Worm (Caenorhabditis elegans) whole organism, mixed stage, embryonic: ENCODE results near the gene abch-1.

Experiments
- M03D4.4 ChIP-seq: sonication (generic microtip); optimal IDR thresholded peaks from 2 replicates; lab custom pipeline; 2017; ENCODE audit warnings: mild to moderate bottlenecking, missing genetic modification characterization, missing compliant biosample characterization
- bed-3 ChIP-seq: fragments of 200-800 bp; sonication (Bioruptor generic); optimal IDR thresholded peaks from 3 replicates; lab custom pipeline; 2018; ENCODE audit warnings: mild to moderate bottlenecking, missing genetic modification characterization, moderate library complexity, missing compliant biosample characterization
- blmp-1 ChIP-seq: fragments of 150-350 bp; optimal IDR thresholded peaks from 2 replicates; lab custom pipeline; 2014; ENCODE audit warnings: missing biosample characterization, missing genetic modification characterization
- ceh-39 ChIP-seq: fragments of 150-350 bp; optimal IDR thresholded peaks from 2 replicates; lab custom pipeline; 2014; ENCODE audit warnings: missing biosample characterization, missing genetic modification characterization
- ceh-43 ChIP-seq: fragments of 200-800 bp; sonication (Bioruptor generic); optimal IDR thresholded peaks from 2 replicates; lab custom pipeline; 2018; ENCODE audit warnings: mild to moderate bottlenecking, missing genetic modification characterization, moderate library complexity, missing compliant biosample characterization
- ceh-83 ChIP-seq: fragments of 200-800 bp; sonication (Bioruptor generic); optimal IDR thresholded peaks from 2 replicates; lab custom pipeline; 2018; ENCODE audit warnings: mild to moderate bottlenecking, missing genetic modification characterization, missing compliant biosample characterization
- ces-1 ChIP-seq: fragments of 150-350 bp; optimal IDR thresholded peaks from 2 replicates; lab custom pipeline; 2014; ENCODE audit warnings: missing biosample characterization, missing genetic modification reagents, missing genetic modification characterization
- cnd-1 ChIP-seq: fragments of 200-800 bp; sonication (Bioruptor generic); optimal IDR thresholded peaks from 2 replicates; lab custom pipeline; 2018; ENCODE audit warnings: mild to moderate bottlenecking, missing genetic modification characterization, missing compliant biosample characterization
- drap-1 ChIP-seq: fragments of 200-800 bp; sonication (Bioruptor generic); optimal IDR thresholded peaks from 3 replicates; lab custom pipeline; 2018; ENCODE audit warnings: mild to moderate bottlenecking, missing genetic modification characterization, missing compliant biosample characterization
- elt-1 ChIP-seq: sonication (generic microtip); optimal IDR thresholded peaks from 2 replicates; lab custom pipeline; 2017; ENCODE audit warnings: missing genetic modification characterization, mild to moderate bottlenecking, missing compliant biosample characterization, antibody characterized with exemption, moderate library complexity, borderline replicate concordance; ENCODE audit not compliant: insufficient read depth
- elt-3 ChIP-seq: fragments of 150-350 bp; optimal IDR thresholded peaks from 2 replicates; lab custom pipeline; 2014; ENCODE audit warnings: missing biosample characterization, missing genetic modification characterization
- flh-1 ChIP-seq: fragments of 200-800 bp; sonication (Bioruptor generic); optimal IDR thresholded peaks from 2 replicates; lab custom pipeline; 2018; ENCODE audit warnings: mild to moderate bottlenecking, missing genetic modification characterization, moderate library complexity, missing compliant biosample characterization
- ham-2 ChIP-seq: fragments of 200-800 bp; sonication (Bioruptor generic); optimal IDR thresholded peaks from 2 replicates; lab custom pipeline; 2018; ENCODE audit warnings: mild to moderate bottlenecking, missing genetic modification characterization, missing compliant biosample characterization
- hlh-1 ChIP-seq: fragments of 150-350 bp; optimal IDR thresholded peaks from 2 replicates; lab custom pipeline; 2014; ENCODE audit warnings: missing biosample characterization, missing genetic modification reagents, missing genetic modification characterization
- lin-13 ChIP-seq: fragments of 150-350 bp; optimal IDR thresholded peaks from 2 replicates; lab custom pipeline; 2014; ENCODE audit warnings: missing biosample characterization, missing genetic modification characterization
- lin-32 ChIP-seq: fragments of 200-800 bp; sonication (Bioruptor generic); optimal IDR thresholded peaks from 2 replicates; lab custom pipeline; 2018; ENCODE audit warnings: mild to moderate bottlenecking, missing genetic modification characterization, missing compliant biosample characterization
- lsy-2 ChIP-seq: fragments of 150-350 bp; optimal IDR thresholded peaks from 2 replicates; lab custom pipeline; 2014; ENCODE audit warnings: missing biosample characterization, missing genetic modification characterization
- mab-5 ChIP-seq: fragments of 150-350 bp; optimal IDR thresholded peaks from 2 replicates; lab custom pipeline; 2014; ENCODE audit warnings: missing biosample characterization, missing genetic modification characterization
- mep-1 ChIP-seq: fragments of 150-350 bp; optimal IDR thresholded peaks from 2 replicates; lab custom pipeline; 2017; ENCODE audit warnings: missing biosample characterization, missing genetic modification reagents, missing genetic modification characterization, inconsistent platforms
- mls-2 ChIP-seq: sonication (generic microtip); optimal IDR thresholded peaks from 2 replicates; lab custom pipeline; 2016; ENCODE audit warnings: mild to moderate bottlenecking, missing genetic modification characterization, moderate library complexity, missing compliant biosample characterization
- nhr-12 ChIP-seq: fragments of 150-350 bp; optimal IDR thresholded peaks from 2 replicates; lab custom pipeline; 2014; ENCODE audit warnings: missing biosample characterization, missing genetic modification characterization
- nhr-2 ChIP-seq: fragments of 150-350 bp; optimal IDR thresholded peaks from 2 replicates; lab custom pipeline; 2014; ENCODE audit warnings: missing biosample characterization, missing genetic modification characterization
- nhr-237 ChIP-seq: fragments of 150-350 bp; optimal IDR thresholded peaks from 2 replicates; lab custom pipeline; 2014; ENCODE audit warnings: missing biosample characterization, missing genetic modification characterization
- nhr-28 ChIP-seq: fragments of 150-350 bp; optimal IDR thresholded peaks from 2 replicates; lab custom pipeline; 2014; ENCODE audit warnings: missing biosample characterization, missing genetic modification characterization
- nhr-76 ChIP-seq: sonication (generic microtip); optimal IDR thresholded peaks from 2 replicates; lab custom pipeline; 2017; ENCODE audit warnings: missing biosample characterization, missing genetic modification characterization
- pha-4 ChIP-seq: fragments of 150-350 bp; optimal IDR thresholded peaks from 2 replicates; lab custom pipeline; 2018; ENCODE audit warnings: missing biosample characterization, missing genetic modification reagents, missing genetic modification characterization
- sem-2 ChIP-seq: fragments of 200-800 bp; sonication (Bioruptor generic); optimal IDR thresholded peaks from 2 replicates; lab custom pipeline; 2018; ENCODE audit warnings: mild to moderate bottlenecking, missing genetic modification characterization, missing compliant biosample characterization
- snpc-4 ChIP-seq: fragments of 150-350 bp; optimal IDR thresholded peaks from 2 replicates; lab custom pipeline; 2014; ENCODE audit warnings: missing biosample characterization, missing genetic modification characterization
- sptf-1 ChIP-seq: sonication (generic microtip); optimal IDR thresholded peaks from 2 replicates; lab custom pipeline; 2017; ENCODE audit warnings: mild to moderate bottlenecking, missing genetic modification characterization, moderate library complexity, missing compliant biosample characterization
- tbx-8 ChIP-seq: fragments of 200-800 bp; sonication (Bioruptor generic); optimal IDR thresholded peaks from 2 replicates; lab custom pipeline; 2018; ENCODE audit warnings: mild to moderate bottlenecking, missing genetic modification characterization, moderate library complexity, missing compliant biosample characterization
- unc-39 ChIP-seq: fragments of 150-350 bp; optimal IDR thresholded peaks from 2 replicates; lab custom pipeline; 2014; ENCODE audit warnings: missing biosample characterization, missing genetic modification characterization
- unc-62 ChIP-seq: fragments of 150-350 bp; optimal IDR thresholded peaks from 2 replicates; lab custom pipeline; 2014; ENCODE audit warnings: missing biosample characterization, missing genetic modification reagents, missing genetic modification characterization
- zip-8 ChIP-seq: fragments of 150-350 bp; optimal IDR thresholded peaks from 2 replicates; lab custom pipeline; 2014; ENCODE audit warnings: missing biosample characterization, missing genetic modification characterization
- ztf-11 ChIP-seq: fragments of 150-350 bp; optimal IDR thresholded peaks from 2 replicates; lab custom pipeline; 2014; ENCODE audit warnings: missing biosample characterization, missing genetic modification characterization

Gene abch-1

DNA sequence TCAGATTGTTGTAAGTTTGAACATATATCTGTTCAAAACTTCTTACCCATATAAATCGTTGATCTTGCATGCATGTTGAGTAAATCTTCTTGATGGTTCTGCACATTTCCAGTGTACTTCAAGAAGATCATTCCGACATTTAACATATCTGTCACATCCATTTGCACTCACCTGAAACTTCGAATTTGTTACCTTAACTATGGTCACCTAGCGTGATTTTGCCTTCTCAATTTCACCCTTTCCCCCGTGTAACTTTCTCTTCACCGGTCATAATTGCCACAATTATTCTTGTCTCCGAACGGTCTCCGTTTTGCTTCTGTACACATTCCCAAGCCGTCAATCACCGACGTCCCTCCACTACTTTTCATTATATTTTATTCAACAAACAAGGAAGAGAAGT, 18.1 kb downstream of the abch-1 start:
- TF ChIP-seq zip-8, result no peak

DNA sequence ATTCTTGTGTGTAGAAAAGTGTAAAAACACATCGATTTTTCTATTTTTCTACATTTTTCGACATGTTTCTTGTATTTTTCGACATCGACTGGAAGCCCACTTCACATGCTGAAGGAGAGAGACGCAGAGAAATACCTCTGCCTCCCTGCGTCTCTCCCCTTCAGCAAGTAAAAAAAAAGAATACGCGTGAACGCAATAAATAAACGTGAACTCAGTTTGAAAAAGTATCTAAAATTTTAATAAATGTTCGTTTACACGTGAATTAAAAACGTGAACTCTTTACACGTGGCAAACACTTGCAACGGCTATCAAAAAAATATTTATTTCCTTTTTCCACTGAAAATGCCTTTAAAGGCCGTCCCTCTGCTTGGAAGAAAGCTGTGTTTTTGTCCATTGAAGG, 28.6 kb downstream of the abch-1 start, which contains the start of gene R05G9.1:
TSS of gene R05G9.1 (plus strand) at position 343 of the 400 bp plus-strand sequence.
- TF ChIP-seq ham-2 (no peak), nhr-237 (tag; lab: Kevin White, UChicago) (no peak), blmp-1 (no peak), zip-8 (no peak), nhr-2 (tag; lab: Kevin White, UChicago) (no peak), flh-1 (GFP tag; lab: Kevin White, UChicago) (no peak), ces-1 (GFP tag; lab: Kevin White, UChicago) (no peak), drap-1 (GFP tag; lab: Kevin White, UChicago) (no peak), lsy-2 (tag; lab: Kevin White, UChicago) (no peak), nhr-12 (tag; lab: Kevin White, UChicago) (no peak), ceh-43 (no peak), mab-5 (no peak), sem-2 (GFP tag; lab: Kevin White, UChicago) (no peak), tbx-8 (GFP tag; lab: Kevin White, UChicago) (no peak), unc-62 (GFP tag; lab: Kevin White, UChicago) (no peak), ceh-83 (GFP tag; lab: Kevin White, UChicago) (no peak), cnd-1 (no peak), mls-2 (tag; lab: Kevin White, UChicago) (no peak), elt-3 (tag; lab: Kevin White, UChicago) (no peak)

DNA sequence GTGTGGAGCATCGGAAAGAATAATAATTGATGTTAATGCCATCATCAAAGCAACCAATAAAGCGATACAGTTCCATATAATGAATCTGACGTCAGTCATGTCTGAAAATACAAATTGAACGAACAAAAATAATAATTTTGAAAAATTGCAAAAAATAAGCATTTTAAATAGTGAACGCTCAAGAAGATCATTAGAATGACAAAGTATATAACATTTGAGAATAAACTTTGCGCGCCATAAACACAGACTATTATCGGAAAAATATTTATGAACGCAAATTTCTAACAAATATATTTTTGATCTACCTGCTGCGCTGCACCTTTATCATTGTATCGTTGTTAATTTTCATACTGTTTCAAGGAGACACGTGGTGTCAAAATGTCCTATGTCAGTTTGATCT, 30.0 kb downstream of the abch-1 start, which contains the start of gene R05G9.3:
TSS of gene R05G9.3 (minus strand) at position 101 of the 400 bp plus-strand sequence.
- TF ChIP-seq pha-4 (no peak), unc-39 (no peak), mep-1 (tag; lab: Kevin White, UChicago) (no peak), ceh-43 (no peak), sptf-1 (tag; lab: Kevin White, UChicago) (no peak), M03D4.4 (tag; lab: Kevin White, UChicago) (no peak), tbx-8 (GFP tag; lab: Kevin White, UChicago) (no peak), flh-1 (GFP tag; lab: Kevin White, UChicago) (no peak), nhr-2 (tag; lab: Kevin White, UChicago) (no peak), zip-8 (no peak), blmp-1 (no peak), bed-3 (GFP tag; lab: Kevin White, UChicago) (no peak), elt-3 (tag; lab: Kevin White, UChicago) (no peak), ztf-11 (no peak)

DNA sequence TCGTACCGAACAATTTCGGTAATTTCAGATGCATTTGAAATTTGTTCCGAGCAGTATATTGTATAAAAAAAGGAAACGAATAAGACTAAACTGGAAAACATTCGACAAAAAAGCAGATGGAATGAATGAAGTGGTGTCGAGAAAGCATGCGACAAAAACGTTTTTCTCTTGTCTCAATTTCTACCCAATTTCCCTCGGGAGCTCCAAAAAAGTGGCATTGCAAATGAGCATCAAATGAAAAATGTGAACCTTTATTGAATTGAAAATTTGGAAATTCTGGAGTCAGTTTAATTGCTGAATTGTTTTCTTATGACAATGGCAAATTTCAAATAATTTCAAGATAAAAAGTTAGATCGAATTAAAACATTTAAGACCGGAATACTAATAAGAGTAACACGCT, 31.3 kb downstream of the abch-1 start, which contains the start of gene R05G9.5:
TSS of gene R05G9.5 (minus strand) at position 101 of the 400 bp plus-strand sequence.
- TF ChIP-seq nhr-76 (no peak), lin-32 (GFP tag; lab: Kevin White, UChicago) (no peak), pha-4 (no peak), ceh-39 (no peak), unc-62 (GFP tag; lab: Kevin White, UChicago) (no peak), tbx-8 (GFP tag; lab: Kevin White, UChicago) (no peak), snpc-4 (tag; lab: Kevin White, UChicago) (no peak), bed-3 (GFP tag; lab: Kevin White, UChicago) (no peak), ztf-11 (no peak), elt-1 (tag; lab: Kevin White, UChicago) (no peak), hlh-1 (tag; lab: Kevin White, UChicago) (no peak), ham-2 (no peak), M03D4.4 (tag; lab: Kevin White, UChicago) (no peak), nhr-28 (no peak), nhr-2 (tag; lab: Kevin White, UChicago) (no peak), unc-39 (no peak), zip-8 (no peak), nhr-237 (tag; lab: Kevin White, UChicago) (no peak), blmp-1 (no peak), mab-5 (no peak)

DNA sequence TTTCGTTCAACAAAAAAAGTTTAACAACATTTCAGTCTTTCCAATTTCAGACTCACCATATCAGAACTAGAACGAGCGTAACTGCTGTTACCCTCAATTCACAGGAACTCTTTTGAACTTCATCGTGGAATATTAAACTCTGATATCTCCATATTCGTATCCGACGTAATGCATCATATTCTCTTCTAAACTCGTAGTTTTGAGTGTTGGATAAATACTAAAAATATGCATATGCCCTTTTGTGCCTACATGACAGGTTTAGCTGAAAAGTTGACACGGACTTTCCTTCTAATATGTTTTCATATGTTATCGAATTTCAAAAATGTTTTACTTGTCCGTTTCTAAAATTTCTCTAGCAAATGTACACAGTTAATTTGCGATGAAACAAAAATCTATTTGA, 32.4 kb downstream of the abch-1 start, which contains the start of gene twk-49:
TSS of gene twk-49 (minus strand) at position 101 of the 400 bp plus-strand sequence.
- no peak for TF ChIP-seq nhr-76
- TF ChIP-seq nhr-12 (tag; lab: Kevin White, UChicago), result no peak
- no peak for TF ChIP-seq ceh-39
- no peak for TF ChIP-seq mls-2 (tag; lab: Kevin White, UChicago)
- TF ChIP-seq ham-2, result no peak
- TF ChIP-seq ztf-11, result no peak
- TF ChIP-seq nhr-2 (tag; lab: Kevin White, UChicago), result no peak
- TF ChIP-seq sptf-1 (tag; lab: Kevin White, UChicago), result no peak
- no peak for TF ChIP-seq lin-13 (tag; lab: Kevin White, UChicago)
- no peak for TF ChIP-seq ceh-83 (GFP tag; lab: Kevin White, UChicago)
- TF ChIP-seq nhr-237 (tag; lab: Kevin White, UChicago), result no peak
- TF ChIP-seq ces-1 (GFP tag; lab: Kevin White, UChicago), result no peak
- no peak for TF ChIP-seq cnd-1
- TF ChIP-seq hlh-1 (tag; lab: Kevin White, UChicago), result no peak
